Fruit fly (Drosophila melanogaster) whole organism, embryonic: ENCODE measurements around the gene RpS8.

Source experiments
- Atf-2 ChIP-seq: fragments of 200-800 bp; sonication (Bioruptor generic); optimal IDR thresholded peaks from 2 replicates; lab custom pipeline; 2016; ENCODE audit warnings: missing biosample characterization, missing genetic modification characterization
- B-H1 ChIP-seq: fragments of 200-800 bp; sonication (Bioruptor generic); IDR thresholded peaks from 3 replicates; pipeline ENCODE4 v1.3.6; 2022; ENCODE audit warnings: missing biosample characterization, missing genetic modification characterization
- BEAF-32 ChIP-seq: fragments of 200-800 bp; sonication (Bioruptor generic); optimal IDR thresholded peaks from 3 replicates; lab custom pipeline; 2017; ENCODE audit warnings: missing biosample characterization, missing genetic modification characterization, mild to moderate bottlenecking, moderate library complexity, missing genetic modification reagents
- CG10462 ChIP-seq: fragments of 200-800 bp; sonication (Bioruptor generic); optimal IDR thresholded peaks from 2 replicates; lab custom pipeline; 2016; ENCODE audit warnings: missing biosample characterization, missing genetic modification characterization
- CG11695 ChIP-seq: fragments of 200-800 bp; sonication (Bioruptor generic); IDR thresholded peaks from 3 replicates; pipeline ENCODE4 v1.3.6; 2022; ENCODE audit warnings: missing biosample characterization, missing genetic modification characterization
- CG12942 ChIP-seq: fragments of 200-800 bp; sonication (Bioruptor generic); optimal IDR thresholded peaks from 3 replicates; lab custom pipeline; 2016; ENCODE audit warnings: missing biosample characterization, missing genetic modification characterization
- CG13123 ChIP-seq: fragments of 200-800 bp; sonication (Bioruptor generic); optimal IDR thresholded peaks from 2 replicates; lab custom pipeline; 2016; ENCODE audit warnings: missing biosample characterization, missing genetic modification characterization
- CG13894 ChIP-seq: fragments of 200-800 bp; sonication (Bioruptor generic); optimal IDR thresholded peaks from 3 replicates; lab custom pipeline; 2018; ENCODE audit warnings: missing biosample characterization, mild to moderate bottlenecking, missing genetic modification characterization, moderate library complexity
- CG14860 ChIP-seq: fragments of 200-800 bp; sonication (Bioruptor generic); IDR thresholded peaks from 3 replicates; pipeline ENCODE4 v1.3.6; 2022; ENCODE audit warnings: missing biosample characterization, missing genetic modification characterization; ENCODE audit not compliant: partially characterized antibody
- CG16813 ChIP-seq: fragments of 200-800 bp; sonication (Bioruptor generic); IDR thresholded peaks from 3 replicates; pipeline ENCODE4 v1.3.6; 2022; ENCODE audit warnings: missing biosample characterization, missing genetic modification characterization; ENCODE audit not compliant: partially characterized antibody
- CG17568 ChIP-seq: fragments of 200-800 bp; sonication (Bioruptor generic); optimal IDR thresholded peaks from 2 replicates; lab custom pipeline; 2018; ENCODE audit warnings: missing biosample characterization, mild to moderate bottlenecking, missing genetic modification characterization, moderate library complexity
- CG17829 ChIP-seq: fragments of 200-800 bp; optimal IDR thresholded peaks from 2 replicates; lab custom pipeline; 2019; ENCODE audit warnings: missing biosample characterization, mild to moderate bottlenecking, missing genetic modification characterization, moderate library complexity
- CG30403 ChIP-seq: fragments of 200-800 bp; sonication (Bioruptor generic); optimal IDR thresholded peaks from 3 replicates; lab custom pipeline; 2016; ENCODE audit warnings: missing biosample characterization, missing genetic modification characterization
- CG3281 ChIP-seq: fragments of 200-800 bp; sonication (Bioruptor generic); optimal IDR thresholded peaks from 3 replicates; lab custom pipeline; 2017; ENCODE audit warnings: missing biosample characterization, mild to moderate bottlenecking, missing genetic modification characterization
- CG3847 ChIP-seq: fragments of 200-800 bp; sonication (Bioruptor generic); IDR thresholded peaks from 2 replicates; pipeline ENCODE4 v1.3.6; 2022; ENCODE audit warnings: missing biosample characterization, missing genetic modification characterization
- CG5953 ChIP-seq: fragments of 200-800 bp; sonication (Bioruptor generic); IDR thresholded peaks from 2 replicates; pipeline ENCODE4 v1.3.6; 2022; ENCODE audit warnings: missing biosample characterization, missing genetic modification characterization
- CG6791 ChIP-seq: fragments of 200-800 bp; sonication (Bioruptor generic); IDR thresholded peaks from 3 replicates; pipeline ENCODE4 v1.3.6; 2022; ENCODE audit warnings: missing biosample characterization, missing genetic modification characterization; ENCODE audit not compliant: partially characterized antibody
- CG8388 ChIP-seq: fragments of 200-800 bp; sonication (Bioruptor generic); optimal IDR thresholded peaks from 2 replicates; lab custom pipeline; 2019; ENCODE audit warnings: missing biosample characterization, mild to moderate bottlenecking, missing genetic modification characterization, moderate library complexity
- CG8765 ChIP-seq: fragments of 200-800 bp; sonication (Bioruptor generic); IDR thresholded peaks from 2 replicates; pipeline ENCODE4 v1.3.6; 2022; ENCODE audit warnings: missing biosample characterization, missing genetic modification characterization
- CG9727 ChIP-seq: fragments of 200-800 bp; sonication (Bioruptor generic); optimal IDR thresholded peaks from 3 replicates; lab custom pipeline; 2017; ENCODE audit warnings: missing biosample characterization, mild to moderate bottlenecking, missing genetic modification characterization
- E2f2 ChIP-seq: fragments of 200-800 bp; sonication (Bioruptor generic); IDR thresholded peaks from 2 replicates; pipeline ENCODE4 v1.3.6; 2022; ENCODE audit warnings: missing biosample characterization, missing genetic modification characterization
- Ets65A ChIP-seq: fragments of 200-800 bp; sonication (Bioruptor generic); peaks from one replicate; lab custom pipeline; 2016; ENCODE audit warnings: missing biosample characterization, missing genetic modification characterization
- Gug ChIP-seq: fragments of 200-800 bp; sonication (Bioruptor generic); IDR thresholded peaks from 4 replicates; pipeline ENCODE4 v1.3.6; 2022; ENCODE audit warnings: missing biosample characterization, missing genetic modification characterization
- HmgD ChIP-seq: fragments of 200-800 bp; sonication (Bioruptor generic); optimal IDR thresholded peaks from 3 replicates; lab custom pipeline; 2016; ENCODE audit warnings: missing biosample characterization, missing genetic modification characterization
- Lhr ChIP-seq: fragments of 200-800 bp; sonication (Bioruptor generic); optimal IDR thresholded peaks from 3 replicates; lab custom pipeline; 2017; ENCODE audit warnings: mild to moderate bottlenecking, missing biosample characterization, missing genetic modification reagents, missing genetic modification characterization
- Lim3 ChIP-seq: fragments of 200-800 bp; sonication (Bioruptor generic); IDR thresholded peaks from 2 replicates; pipeline ENCODE4 v1.3.6; 2022; ENCODE audit warnings: missing biosample characterization, missing genetic modification characterization
- Myb ChIP-seq: fragments of 200-800 bp; sonication (Bioruptor generic); optimal IDR thresholded peaks from 2 replicates; lab custom pipeline; 2016; ENCODE audit warnings: missing biosample characterization, missing genetic modification characterization
- NC2α ChIP-seq: fragments of 200-800 bp; sonication (Bioruptor generic); optimal IDR thresholded peaks from 2 replicates; lab custom pipeline; 2016; ENCODE audit warnings: missing biosample characterization, missing genetic modification characterization
- NK7.1 ChIP-seq: fragments of 200-800 bp; sonication (Bioruptor generic); optimal IDR thresholded peaks from 3 replicates; lab custom pipeline; 2016; ENCODE audit warnings: missing biosample characterization, missing genetic modification characterization
- Nf-YC ChIP-seq: fragments of 200-800 bp; optimal IDR thresholded peaks from 3 replicates; lab custom pipeline; 2019; ENCODE audit warnings: missing biosample characterization, mild to moderate bottlenecking, missing genetic modification characterization, moderate library complexity
- Poxn ChIP-seq: fragments of 200-800 bp; sonication (Bioruptor generic); IDR thresholded peaks from 2 replicates; pipeline ENCODE4 v1.3.6; 2022; ENCODE audit warnings: missing biosample characterization, missing genetic modification characterization
- Sox102F ChIP-seq: fragments of 200-800 bp; sonication (Bioruptor generic); optimal IDR thresholded peaks from 2 replicates; lab custom pipeline; 2018; ENCODE audit warnings: missing biosample characterization, mild to moderate bottlenecking, missing genetic modification characterization, moderate library complexity
- Sry-δ ChIP-seq: fragments of 200-800 bp; sonication (Bioruptor generic); optimal IDR thresholded peaks from 2 replicates; lab custom pipeline; 2016; ENCODE audit warnings: missing biosample characterization, missing genetic modification characterization
- Xrp1 ChIP-seq: fragments of 200-800 bp; sonication (Bioruptor generic); IDR thresholded peaks from 2 replicates; pipeline ENCODE4 v1.3.6; 2022; ENCODE audit warnings: missing biosample characterization, missing genetic modification characterization
- btn ChIP-seq: fragments of 200-800 bp; sonication (Bioruptor generic); optimal IDR thresholded peaks from 2 replicates; lab custom pipeline; 2016; ENCODE audit warnings: missing biosample characterization, missing genetic modification characterization
- cg ChIP-seq: fragments of 200-800 bp; sonication (Bioruptor generic); optimal IDR thresholded peaks from 3 replicates; lab custom pipeline; 2019; ENCODE audit warnings: missing biosample characterization, mild to moderate bottlenecking, missing genetic modification characterization, moderate library complexity
- exex ChIP-seq: fragments of 200-800 bp; sonication (Bioruptor generic); optimal IDR thresholded peaks from 4 replicates; lab custom pipeline; 2018; ENCODE audit warnings: missing biosample characterization, mild to moderate bottlenecking, missing genetic modification characterization, moderate library complexity
- eyg ChIP-seq: fragments of 200-800 bp; sonication (Bioruptor generic); optimal IDR thresholded peaks from 3 replicates; lab custom pipeline; 2016; ENCODE audit warnings: missing biosample characterization, missing genetic modification characterization
- fd96Cb ChIP-seq: fragments of 200-800 bp; sonication (Bioruptor generic); optimal IDR thresholded peaks from 2 replicates; lab custom pipeline; 2018; ENCODE audit warnings: missing biosample characterization, mild to moderate bottlenecking, missing genetic modification characterization, moderate library complexity
- gce ChIP-seq: fragments of 200-800 bp; sonication (Bioruptor generic); IDR thresholded peaks from 3 replicates; pipeline ENCODE4 v1.3.6; 2022; ENCODE audit warnings: missing biosample characterization, missing genetic modification characterization
- inv ChIP-seq: fragments of 200-800 bp; sonication (Bioruptor generic); IDR thresholded peaks from 2 replicates; pipeline ENCODE4 v1.3.6; 2022; ENCODE audit warnings: missing biosample characterization, missing genetic modification characterization; ENCODE audit not compliant: partially characterized antibody
- kay ChIP-seq: fragments of 200-800 bp; sonication (Bioruptor generic); optimal IDR thresholded peaks from 2 replicates; lab custom pipeline; 2016; ENCODE audit warnings: missing biosample characterization, missing genetic modification characterization
- lola ChIP-seq, 3 experiments: fragments of >200 bp in 2 of 3; fragments of 200-800 bp in 1 of 3; sonication (Bioruptor generic) in 1 of 3; optimal IDR thresholded peaks; 2 replicates each; lab custom pipeline; 2017 to 2019; ENCODE audit warnings: missing biosample characterization in 3 of 3, missing genetic modification characterization in 3 of 3, mild to moderate bottlenecking in 1 of 3, moderate library complexity in 1 of 3
- repo ChIP-seq: fragments of 200-800 bp; sonication (Bioruptor generic); optimal IDR thresholded peaks from 2 replicates; lab custom pipeline; 2016; ENCODE audit warnings: missing biosample characterization, missing genetic modification characterization
- run ChIP-seq: fragments of 200-800 bp; sonication (Bioruptor generic); optimal IDR thresholded peaks from 3 replicates; lab custom pipeline; 2018; ENCODE audit warnings: missing biosample characterization, mild to moderate bottlenecking, missing genetic modification characterization
- slbo ChIP-seq: fragments of 200-800 bp; sonication (Bioruptor generic); IDR thresholded peaks from 2 replicates; pipeline ENCODE4 v1.3.6; 2022; ENCODE audit warnings: missing biosample characterization, missing genetic modification characterization
- ssp ChIP-seq: fragments of 200-800 bp; sonication (Bioruptor generic); IDR thresholded peaks from 2 replicates; pipeline ENCODE4 v1.3.6; 2022; ENCODE audit warnings: missing biosample characterization, missing genetic modification characterization
- ttk ChIP-seq: fragments of 200-800 bp; sonication (Bioruptor generic); IDR thresholded peaks from 2 replicates; pipeline ENCODE4 v2.1.2; 2022; ENCODE audit warnings: missing biosample characterization, missing genetic modification characterization
- wor ChIP-seq: fragments of 200-800 bp; sonication (Bioruptor generic); IDR thresholded peaks from 2 replicates; pipeline ENCODE4 v1.3.6; 2022; ENCODE audit warnings: missing biosample characterization, missing genetic modification characterization

The RpS8 gene

DNA sequence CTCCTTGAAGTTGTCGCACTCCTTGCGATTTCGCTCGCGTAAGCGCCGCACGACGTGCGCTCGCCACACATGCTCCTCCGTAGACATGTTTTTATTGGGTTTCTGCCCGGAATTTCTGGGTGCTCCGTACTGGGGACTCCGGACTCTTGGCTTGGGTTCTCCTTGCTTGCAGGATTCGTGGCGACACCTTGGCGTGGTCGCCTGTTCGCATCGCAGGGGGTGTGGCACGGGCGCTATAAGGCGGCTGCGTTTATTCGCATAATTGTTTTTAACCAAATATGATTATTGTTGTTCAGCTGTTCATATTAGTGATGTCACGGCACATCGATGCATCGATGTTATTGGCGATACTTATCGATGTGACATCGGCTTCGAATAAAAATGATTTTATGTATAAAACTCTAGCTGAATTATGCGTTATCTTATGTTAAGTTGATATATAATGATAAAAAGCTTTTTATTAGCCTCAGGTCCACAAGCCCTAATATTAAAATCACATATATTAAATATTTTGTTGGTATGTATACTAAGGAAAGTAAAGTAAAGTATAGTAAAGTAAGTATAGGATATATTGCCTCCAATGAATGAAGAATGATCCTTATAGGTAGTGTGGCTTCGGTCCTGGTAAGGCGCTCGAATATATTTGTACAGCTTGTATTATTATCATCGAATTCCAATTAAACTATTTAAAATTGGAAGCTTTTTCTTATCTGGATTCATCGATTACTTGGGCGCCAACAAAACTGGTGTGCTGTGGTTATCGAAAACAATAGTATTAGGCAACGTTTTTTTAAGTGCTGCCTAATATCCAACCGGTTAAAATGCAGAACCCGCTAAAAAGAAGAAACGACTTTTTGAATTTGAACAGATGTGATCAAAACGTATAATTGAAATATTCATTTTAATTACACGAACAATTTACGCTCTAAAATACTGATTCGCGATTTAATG, 26.3 kb upstream of the RpS8 start, which contains the start of gene Atg16 (continued):
- TF ChIP-seq repo (no peak), ttk (GFP tag; lab: Robert Waterston, UW) (no peak), fd96Cb (tag; lab: Kevin White, UChicago) (no peak), E2f2 (peak; percentile 91), ssp (no peak), CG14860 (GFP tag; lab: Robert Waterston, UW) (peak; percentile 92), Ets65A (GFP tag; lab: Kevin White, UChicago) (peak; percentile 68), CG10462 (no peak), Atf-2 (GFP tag; lab: Kevin White, UChicago) (no peak), CG5953 (GFP tag; lab: Robert Waterston, UW) (0 out of 2 replicates have a peak, but pooled peaks have one; percentile 16), CG30403 (peak; percentile 11), slbo (GFP tag; lab: Robert Waterston, UW) (peak; percentile 46; the same call in 1 of the 2 replicates), run (tag; lab: Kevin White, UChicago) (no peak), CG16813 (peak; percentile 94), CG12942 (no peak), CG8388 (GFP tag; lab: Kevin White, UChicago) (no peak), CG9727 (GFP tag; lab: Kevin White, UChicago) (no peak), NK7.1 (GFP tag; lab: Kevin White, UChicago) (no peak), CG6791 (GFP tag; lab: Robert Waterston, UW) (peak; percentile 96), btn (GFP tag; lab: Kevin White, UChicago) (no peak), Gug (no peak; the same call in 3 of the 4 replicates), HmgD (no peak), CG11695 (no peak), Sry-δ (GFP tag; lab: Kevin White, UChicago) (peak; percentile 81), Poxn (no peak), CG13894 (tag; lab: Kevin White, UChicago) (no peak), CG8765 (no peak), Nf-YC (tag; lab: Kevin White, UChicago) (no peak), CG17829 (tag; lab: Kevin White, UChicago) (peak; percentile 6), eyg (no peak), kay (GFP tag; lab: Kevin White, UChicago) (no peak), CG3281 (GFP tag; lab: Kevin White, UChicago) (no peak), CG17568 (no peak), BEAF-32 (GFP tag; lab: Kevin White, UChicago) (peak; percentile 89), Xrp1 (GFP tag; lab: Robert Waterston, UW) (no peak), gce (GFP tag; lab: Robert Waterston, UW) (no peak), Myb (peak; percentile 90), Lhr (GFP tag; lab: Kevin White, UChicago) (no peak), B-H1 (GFP tag; lab: Robert Waterston, UW) (no peak), cg (GFP tag; lab: Kevin White, UChicago) (no peak), Sox102F (GFP tag; lab: Kevin White, UChicago) (no peak), Lim3 (GFP tag; lab: Robert Waterston, UW) (no peak), CG3847 (GFP tag; lab: Robert Waterston, UW) (0 out of 2 replicates have a peak, but pooled peaks have one; percentile 27), CG13123 (GFP tag; lab: Kevin White, UChicago) (no peak), exex (tag; lab: Kevin White, UChicago) (no peak), NC2α (no peak), wor (no peak), inv (GFP tag; lab: Robert Waterston, UW) (peak; percentile 93), lola (GFP tag; optimal IDR thresholded peaks at IDR 0.05; lab: Kevin White, UChicago) (peak in 1 of 3 experiments; percentile 13)
